Worm (Caenorhabditis elegans) whole organism, young adult: Measurements from ENCODE around the gene F59A7.7.

Experiments used
- Y79H2A.3 ChIP-seq: fragments of 200-800 bp; sonication (Bioruptor generic); conservative IDR thresholded peaks from 2 replicates; pipeline ENCODE4 v1.3.6; 2022; ENCODE audit warnings: missing genetic modification reagents, missing genetic modification characterization, missing compliant biosample characterization
- ceh-91 ChIP-seq: fragments of 200-800 bp; sonication (Bioruptor generic); IDR thresholded peaks from 2 replicates; pipeline ENCODE4 v1.3.6; 2022; ENCODE audit warnings: missing genetic modification reagents, missing genetic modification characterization, missing compliant biosample characterization
- madf-10 ChIP-seq: sonication (generic microtip); optimal IDR thresholded peaks from 2 replicates; lab custom pipeline; 2016; ENCODE audit warnings: mild to moderate bottlenecking, missing genetic modification characterization, missing compliant biosample characterization
- mes-4 ChIP-seq: sonication (generic microtip); optimal IDR thresholded peaks from 2 replicates; lab custom pipeline; 2016; ENCODE audit warnings: missing genotype, missing genetic modification characterization, missing compliant biosample characterization
- snpc-4 ChIP-seq, 5 experiments: fragments of 150-350 bp in 1 of 5; sonication (generic microtip) in 4 of 5; optimal IDR thresholded peaks; 2 replicates each; lab custom pipeline; 2014 to 2018; ENCODE audit warnings: missing genetic modification characterization in 5 of 5, missing biosample characterization in 3 of 5, antibody characterized with exemption in 2 of 5, mild to moderate bottlenecking in 2 of 5, missing compliant biosample characterization in 2 of 5, missing genotype in 2 of 5, moderate library complexity in 2 of 5, missing genetic modification reagents in 1 of 5
- tbx-9 ChIP-seq: sonication (generic microtip); optimal IDR thresholded peaks from 2 replicates; lab custom pipeline; 2016; ENCODE audit warnings: borderline replicate concordance, missing genetic modification characterization, inconsistent platforms, missing compliant biosample characterization
- zim-3 ChIP-seq: sonication (generic microtip); optimal IDR thresholded peaks from 2 replicates; lab custom pipeline; 2017; ENCODE audit warnings: mild to moderate bottlenecking, missing genetic modification characterization, moderate library complexity, missing compliant biosample characterization

DNA sequence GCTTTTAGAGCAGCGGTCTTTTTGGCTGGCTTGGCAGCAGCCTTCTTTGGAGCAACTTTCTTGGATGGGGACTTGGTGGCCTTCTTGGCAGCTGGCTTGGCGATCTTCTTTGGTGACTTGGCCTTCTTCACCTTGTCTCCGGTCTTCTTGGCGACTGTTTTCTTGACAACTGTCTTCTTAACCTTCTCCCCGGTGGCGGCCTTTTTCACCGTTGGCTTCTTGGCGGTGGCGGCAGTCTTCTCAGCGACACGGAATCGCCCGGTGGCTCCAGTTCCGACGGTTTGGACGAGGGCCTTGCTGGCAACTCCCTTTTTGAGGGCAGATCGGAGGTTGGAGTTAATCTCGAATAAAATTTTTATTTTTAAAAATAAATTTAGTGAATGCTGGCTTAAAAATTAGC, 18.8 kb downstream of the F59A7.7 start:
- TF ChIP-seq tbx-9 (tag; lab: Kevin White, UChicago): no peak
- no peak for TF ChIP-seq mes-4 (tag; lab: Kevin White, UChicago)
- no peak for TF ChIP-seq Y79H2A.3
- TF ChIP-seq madf-10 (tag; lab: Kevin White, UChicago): no peak
- TF ChIP-seq zim-3: no peak
- no peak for TF ChIP-seq snpc-4 (GFP tag; optimal IDR thresholded peaks at IDR 0.05; lab: Kevin White, UChicago)
- TF ChIP-seq snpc-4 (tag; optimal IDR thresholded peaks at IDR 0.05; lab: Kevin White, UChicago): no peak
- no peak for TF ChIP-seq ceh-91 (GFP tag; lab: Robert Waterston, UW)
